Fruit fly (Drosophila melanogaster) whole organism, embryonic: ENCODE data around the gene CG13074.

Experiments
- Awh ChIP-seq: fragments of 200-800 bp; sonication (Bioruptor generic); IDR thresholded peaks from 2 replicates; pipeline ENCODE4, ENCODE4 v1.3.6; 2022; ENCODE audit warnings: missing biosample characterization, missing genetic modification characterization
- Bdp1 ChIP-seq: fragments of 200-800 bp; sonication (Bioruptor generic); optimal IDR thresholded peaks from 3 replicates; lab custom pipeline; 2016; ENCODE audit warnings: missing biosample characterization, missing genetic modification characterization
- CG10431 ChIP-seq: fragments of 200-800 bp; sonication (Bioruptor generic); optimal IDR thresholded peaks from 3 replicates; lab custom pipeline; 2018; ENCODE audit warnings: missing biosample characterization, mild to moderate bottlenecking, missing genetic modification characterization
- CG10565 ChIP-seq: fragments of 200-800 bp; sonication (Bioruptor generic); optimal IDR thresholded peaks from 3 replicates; lab custom pipeline; 2016; ENCODE audit warnings: missing biosample characterization, mild to moderate bottlenecking, missing genetic modification characterization
- CG11085 ChIP-seq: fragments of 200-800 bp; sonication (Bioruptor generic); IDR thresholded peaks from 2 replicates; pipeline ENCODE4 v1.3.6; 2022; ENCODE audit warnings: missing biosample characterization, missing genetic modification characterization
- CG11723 ChIP-seq: fragments of 200-800 bp; sonication (Bioruptor generic); optimal IDR thresholded peaks from 2 replicates; lab custom pipeline; 2017; ENCODE audit warnings: missing biosample characterization, mild to moderate bottlenecking, missing genetic modification characterization
- CG12299 ChIP-seq: fragments of 200-800 bp; sonication (Bioruptor generic); optimal IDR thresholded peaks from 2 replicates; lab custom pipeline; 2018; ENCODE audit warnings: missing biosample characterization, mild to moderate bottlenecking, missing genetic modification characterization
- CG14050 ChIP-seq: fragments of 200-800 bp; sonication (Bioruptor generic); IDR thresholded peaks from 3 replicates; pipeline ENCODE4 v1.3.6; 2022; ENCODE audit warnings: missing biosample characterization, missing genetic modification characterization
- CG15073 ChIP-seq: fragments of 200-800 bp; sonication (Bioruptor generic); optimal IDR thresholded peaks from 2 replicates; lab custom pipeline; 2016; ENCODE audit warnings: missing biosample characterization, missing genetic modification characterization
- CG16779 ChIP-seq: fragments of 200-800 bp; sonication (Bioruptor generic); IDR thresholded peaks from 2 replicates; pipeline ENCODE4 v1.3.6; 2022; ENCODE audit warnings: missing biosample characterization, missing genetic modification characterization
- CG16815 ChIP-seq: fragments of 200-800 bp; sonication (Bioruptor generic); optimal IDR thresholded peaks from 3 replicates; lab custom pipeline; 2017; ENCODE audit warnings: missing biosample characterization, mild to moderate bottlenecking, missing genetic modification characterization
- CG17328 ChIP-seq: fragments of 200-800 bp; sonication (Bioruptor generic); IDR thresholded peaks from 2 replicates; pipeline ENCODE4 v1.3.6; 2022; ENCODE audit warnings: missing biosample characterization, missing genetic modification characterization
- CG17361 ChIP-seq: fragments of 200-800 bp; sonication (Bioruptor generic); IDR thresholded peaks from 3 replicates; pipeline ENCODE4 v1.3.6; 2022; ENCODE audit warnings: missing biosample characterization, missing genetic modification characterization
- CG32772 ChIP-seq: fragments of 200-800 bp; sonication (Bioruptor generic); IDR thresholded peaks from 2 replicates; pipeline ENCODE4 v1.3.6; 2022; ENCODE audit warnings: missing biosample characterization, missing genetic modification characterization
- CG33213 ChIP-seq: fragments of 200-800 bp; sonication (Bioruptor generic); optimal IDR thresholded peaks from 3 replicates; lab custom pipeline; 2016; ENCODE audit warnings: missing biosample characterization, missing genetic modification characterization
- CG42726 ChIP-seq: fragments of 200-800 bp; sonication (Bioruptor generic); IDR thresholded peaks from 2 replicates; pipeline ENCODE4 v1.3.6; 2022; ENCODE audit warnings: missing biosample characterization, missing genetic modification characterization; ENCODE audit not compliant: partially characterized antibody
- CG4707 ChIP-seq: fragments of 200-800 bp; sonication (Bioruptor generic); optimal IDR thresholded peaks from 2 replicates; lab custom pipeline; 2018; ENCODE audit warnings: missing biosample characterization, mild to moderate bottlenecking, missing genetic modification characterization, moderate library complexity
- CG4730 ChIP-seq: fragments of 200-800 bp; sonication (Bioruptor generic); IDR thresholded peaks from 2 replicates; pipeline ENCODE4 v1.3.6; 2022; ENCODE audit warnings: missing biosample characterization, missing genetic modification characterization
- CG5180 ChIP-seq: fragments of 200-800 bp; sonication (Bioruptor generic); optimal IDR thresholded peaks from 3 replicates; lab custom pipeline; 2017; ENCODE audit warnings: missing biosample characterization, missing genetic modification characterization, mild to moderate bottlenecking, moderate library complexity, missing genetic modification reagents
- CG6254 ChIP-seq: fragments of 200-800 bp; sonication (Bioruptor generic); optimal IDR thresholded peaks from 3 replicates; lab custom pipeline; 2017; ENCODE audit warnings: mild to moderate bottlenecking, missing biosample characterization, missing genetic modification reagents, missing genetic modification characterization
- CG7745 ChIP-seq: fragments of 200-800 bp; sonication (Bioruptor generic); optimal IDR thresholded peaks from 2 replicates; lab custom pipeline; 2018; ENCODE audit warnings: missing biosample characterization, mild to moderate bottlenecking, missing genetic modification characterization, moderate library complexity
- CG7928 ChIP-seq: fragments of 200-800 bp; sonication (Bioruptor generic); optimal IDR thresholded peaks from 2 replicates; lab custom pipeline; 2017; ENCODE audit warnings: missing biosample characterization, mild to moderate bottlenecking, missing genetic modification characterization
- CG8089 ChIP-seq: fragments of 200-800 bp; sonication (Bioruptor generic); optimal IDR thresholded peaks from 3 replicates; lab custom pipeline; 2016; ENCODE audit warnings: missing biosample characterization, missing genetic modification characterization
- CHES-1-like ChIP-seq: fragments of 200-800 bp; sonication (Bioruptor generic); optimal IDR thresholded peaks from 2 replicates; lab custom pipeline; 2016; ENCODE audit warnings: missing biosample characterization, missing genetic modification characterization
- Camta ChIP-seq: fragments of 200-800 bp; sonication (Bioruptor generic); optimal IDR thresholded peaks from 2 replicates; lab custom pipeline; 2016; ENCODE audit warnings: missing biosample characterization, missing genetic modification characterization
- Fer2 ChIP-seq: fragments of 200-800 bp; sonication (Bioruptor generic); optimal IDR thresholded peaks from 2 replicates; lab custom pipeline; 2018; ENCODE audit warnings: missing biosample characterization, mild to moderate bottlenecking, missing genetic modification characterization, moderate library complexity
- Gsc ChIP-seq: fragments of 200-800 bp; sonication (Bioruptor generic); IDR thresholded peaks from 2 replicates; pipeline ENCODE4 v1.3.6; 2022; ENCODE audit warnings: missing biosample characterization, missing genetic modification characterization
- Hand ChIP-seq: fragments of 200-800 bp; sonication (Bioruptor generic); optimal IDR thresholded peaks from 2 replicates; lab custom pipeline; 2017; ENCODE audit warnings: mild to moderate bottlenecking, missing biosample characterization, missing genetic modification reagents, missing genetic modification characterization
- Hr39 ChIP-seq: fragments of >200 bp; optimal IDR thresholded peaks from 2 replicates; lab custom pipeline; 2017
- Jarid2 ChIP-seq: fragments of 200-800 bp; sonication (Bioruptor generic); optimal IDR thresholded peaks from 3 replicates; lab custom pipeline; 2017; ENCODE audit warnings: mild to moderate bottlenecking, missing biosample characterization, missing genetic modification reagents, missing genetic modification characterization
- Kr ChIP-seq: fragments of 200-800 bp; sonication (Bioruptor generic); optimal IDR thresholded peaks from 2 replicates; lab custom pipeline; 2017; ENCODE audit warnings: missing biosample characterization, mild to moderate bottlenecking, missing genetic modification characterization
- Lpt ChIP-seq: fragments of >200 bp; optimal IDR thresholded peaks from 2 replicates; lab custom pipeline; 2018; ENCODE audit warnings: missing biosample characterization, missing genetic modification characterization
- NC2α ChIP-seq: fragments of 200-800 bp; sonication (Bioruptor generic); optimal IDR thresholded peaks from 2 replicates; lab custom pipeline; 2016; ENCODE audit warnings: missing biosample characterization, missing genetic modification characterization
- NFAT ChIP-seq: fragments of 200-800 bp; sonication (Bioruptor generic); IDR thresholded peaks from 2 replicates; pipeline ENCODE4 v1.3.6; 2022; ENCODE audit warnings: missing biosample characterization, missing genetic modification characterization
- Pdp1 ChIP-seq, 2 experiments: fragments of 200-800 bp; sonication (Bioruptor generic); optimal IDR thresholded peaks; 3 replicates each; lab custom pipeline; 2016; ENCODE audit warnings: missing biosample characterization in 2 of 2, missing genetic modification characterization in 2 of 2, mild to moderate bottlenecking in 1 of 2, moderate library complexity in 1 of 2
- Side ChIP-seq: fragments of 200-800 bp; sonication (Bioruptor generic); optimal IDR thresholded peaks from 2 replicates; lab custom pipeline; 2016; ENCODE audit warnings: missing biosample characterization, missing genetic modification characterization
- Stat92E ChIP-seq, 3 experiments: fragments of >200 bp in 2 of 3; fragments of 200-800 bp in 1 of 3; sonication (Bioruptor generic) in 1 of 3; optimal IDR thresholded peaks; 2 replicates each; lab custom pipeline; 2017 to 2019; ENCODE audit warnings: missing biosample characterization in 3 of 3, missing genetic modification characterization in 3 of 3, mild to moderate bottlenecking in 1 of 3, moderate library complexity in 1 of 3
- ap ChIP-seq: fragments of 200-800 bp; sonication (Bioruptor generic); IDR thresholded peaks from 2 replicates; pipeline ENCODE4 v1.3.6; 2022; ENCODE audit warnings: missing biosample characterization, missing genetic modification characterization
- ato ChIP-seq: fragments of 200-800 bp; sonication (Bioruptor generic); IDR thresholded peaks from 2 replicates; pipeline ENCODE4 v1.3.6; 2022; ENCODE audit warnings: missing biosample characterization, missing genetic modification characterization; ENCODE audit not compliant: partially characterized antibody
- caup ChIP-seq: fragments of 200-800 bp; sonication (Bioruptor generic); optimal IDR thresholded peaks from 3 replicates; lab custom pipeline; 2017; ENCODE audit warnings: missing biosample characterization, mild to moderate bottlenecking, missing genetic modification characterization, moderate library complexity; ENCODE audit not compliant: severe bottlenecking
- maf-S ChIP-seq: fragments of 200-800 bp; sonication (Bioruptor generic); optimal IDR thresholded peaks from 2 replicates; lab custom pipeline; 2016; ENCODE audit warnings: missing biosample characterization, missing genetic modification characterization
- ranshi ChIP-seq: fragments of 200-800 bp; sonication (Bioruptor generic); IDR thresholded peaks from 2 replicates; pipeline ENCODE4 v1.3.6; 2022; ENCODE audit warnings: missing biosample characterization, missing genetic modification characterization
- repo ChIP-seq: fragments of 200-800 bp; sonication (Bioruptor generic); optimal IDR thresholded peaks from 2 replicates; lab custom pipeline; 2016; ENCODE audit warnings: missing biosample characterization, missing genetic modification characterization
- row ChIP-seq: fragments of 200-800 bp; sonication (Bioruptor generic); IDR thresholded peaks from 3 replicates; pipeline ENCODE4 v1.3.6; 2022; ENCODE audit warnings: missing biosample characterization, missing genetic modification characterization
- sens ChIP-seq: fragments of 200-800 bp; sonication (Bioruptor generic); peaks from one replicate; lab custom pipeline; 2016; ENCODE audit warnings: missing biosample characterization, missing genetic modification characterization
- sim ChIP-seq: fragments of 200-800 bp; sonication (Bioruptor generic); IDR thresholded peaks from 2 replicates; pipeline ENCODE4 v1.3.6; 2022; ENCODE audit warnings: missing biosample characterization, missing genetic modification characterization
- stwl ChIP-seq: fragments of 200-800 bp; sonication (Bioruptor generic); optimal IDR thresholded peaks from 3 replicates; lab custom pipeline; 2018; ENCODE audit warnings: missing biosample characterization, mild to moderate bottlenecking, missing genetic modification characterization, moderate library complexity
- tin ChIP-seq: fragments of 200-800 bp; sonication (Bioruptor generic); optimal IDR thresholded peaks from 3 replicates; lab custom pipeline; 2016; ENCODE audit warnings: missing biosample characterization, missing genetic modification characterization
- tll ChIP-seq, 2 experiments: fragments of 200-800 bp in 1 of 2; fragments of >200 bp in 1 of 2; sonication (Bioruptor generic) in 1 of 2; optimal IDR thresholded peaks; 2 replicates each; lab custom pipeline; 2017 to 2019; ENCODE audit warnings: missing biosample characterization in 2 of 2, missing genetic modification characterization in 2 of 2, mild to moderate bottlenecking in 1 of 2, moderate library complexity in 1 of 2
- trh ChIP-seq: fragments of 200-800 bp; sonication (Bioruptor generic); optimal IDR thresholded peaks from 2 replicates; lab custom pipeline; 2016; ENCODE audit warnings: missing biosample characterization, missing genetic modification characterization

Gene CG13074

DNA sequence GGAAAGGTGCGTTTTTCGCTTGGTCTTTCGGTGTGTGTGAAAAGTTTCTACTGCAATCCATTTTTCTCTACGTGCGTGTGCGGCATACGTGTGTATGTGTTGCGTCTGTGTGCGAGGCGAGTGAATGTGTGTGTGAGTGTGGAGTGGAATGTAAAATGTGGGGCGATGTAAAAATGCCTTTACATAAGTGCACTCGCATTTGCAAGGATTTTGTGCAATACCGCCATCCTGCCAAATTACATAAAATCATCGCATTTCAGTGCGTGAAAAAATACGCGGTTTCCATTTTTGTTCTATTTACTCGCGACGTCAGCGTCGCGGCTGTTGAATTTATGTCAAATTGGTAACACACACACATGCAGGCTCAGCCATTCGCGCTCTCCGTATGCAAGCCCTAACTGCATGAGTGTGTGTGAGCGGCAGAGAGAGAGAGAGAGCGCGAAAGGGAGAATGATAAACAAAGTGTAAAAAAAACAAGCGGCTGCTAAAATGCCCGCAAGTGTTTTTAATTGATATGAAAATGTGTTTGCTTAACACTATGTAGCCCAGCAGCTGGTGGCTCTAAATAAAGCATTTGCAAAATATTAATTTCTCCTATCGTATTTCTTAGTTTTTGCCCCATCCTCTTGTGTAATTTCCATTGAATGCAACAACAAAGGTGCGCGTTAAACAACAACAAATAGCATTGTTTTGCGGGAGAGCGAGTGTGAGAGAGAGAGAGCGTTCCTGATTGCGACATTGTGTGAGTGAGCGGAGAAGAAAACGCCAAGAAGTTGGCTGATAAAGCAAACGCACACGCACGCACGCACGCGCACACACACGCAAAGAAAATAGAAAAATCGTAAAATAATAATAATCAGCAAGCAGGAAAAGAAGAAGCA is 44.9 kb downstream of the CG13074 start (continued):
- TF ChIP-seq CG16815 = no peak
- no peak for TF ChIP-seq CG8089 (GFP tag; lab: Kevin White, UChicago)
- peak; percentile 17 for TF ChIP-seq Hand
- TF ChIP-seq CG6254 = no peak
- TF ChIP-seq maf-S (GFP tag; lab: Kevin White, UChicago) = no peak
- no peak for TF ChIP-seq trh (GFP tag; lab: Kevin White, UChicago)
- no peak for TF ChIP-seq caup (GFP tag; lab: Kevin White, UChicago)
- no peak for TF ChIP-seq CG7745 (tag; lab: Kevin White, UChicago)
- no peak for TF ChIP-seq ap (GFP tag; lab: Robert Waterston, UW)
- TF ChIP-seq Camta = no peak
- no peak for TF ChIP-seq CG11085
- TF ChIP-seq Hr39 (lab: Kevin White, UChicago) = peak; percentile 95
- no peak for TF ChIP-seq NC2α (GFP tag; lab: Kevin White, UChicago)
- no peak for TF ChIP-seq row (GFP tag; lab: Robert Waterston, UW)
- TF ChIP-seq Jarid2 (GFP tag; lab: Kevin White, UChicago) = no peak
- TF ChIP-seq Gsc (GFP tag; lab: Robert Waterston, UW) = no peak
- no peak for TF ChIP-seq CG33213
- no peak for TF ChIP-seq tin (GFP tag; lab: Kevin White, UChicago)
- no peak for TF ChIP-seq CG15073 (GFP tag; lab: Kevin White, UChicago)
- TF ChIP-seq Lpt (GFP tag; lab: Kevin White, UChicago) = no peak
- no peak for TF ChIP-seq CG17361
- no peak for TF ChIP-seq CG7928
- TF ChIP-seq ranshi (GFP tag; lab: Robert Waterston, UW) = no peak
- TF ChIP-seq tll (GFP tag; optimal IDR thresholded peaks at IDR 0.05; lab: Kevin White, UChicago) = peak in 1 of 2 experiments; percentile 83
- TF ChIP-seq Bdp1 (GFP tag; lab: Kevin White, UChicago) = no peak
- TF ChIP-seq Side (GFP tag; lab: Kevin White, UChicago) = no peak
- TF ChIP-seq NFAT (GFP tag; lab: Robert Waterston, UW) = no peak
- TF ChIP-seq Fer2 (tag; lab: Kevin White, UChicago) = no peak
- TF ChIP-seq CG10431 (GFP tag; lab: Kevin White, UChicago) = no peak
- peak; percentile 19 for TF ChIP-seq CG12299
- no peak for TF ChIP-seq CG11723 (GFP tag; lab: Kevin White, UChicago)
- peak in 1 of 3 experiments; percentile 91 for TF ChIP-seq Stat92E (GFP tag; optimal IDR thresholded peaks at IDR 0.05; lab: Kevin White, UChicago)
- no peak for TF ChIP-seq stwl (tag; lab: Kevin White, UChicago)
- TF ChIP-seq CG42726 (GFP tag; lab: Robert Waterston, UW) = no peak
- no peak for TF ChIP-seq CG4730
- TF ChIP-seq CG14050 (GFP tag; lab: Robert Waterston, UW) = no peak
- no peak for TF ChIP-seq ato
- peak in 1 of 2 experiments; percentile 78 for TF ChIP-seq Pdp1 (GFP tag; optimal IDR thresholded peaks at IDR 0.05; lab: Kevin White, UChicago)
- no peak for TF ChIP-seq repo
- no peak for TF ChIP-seq CG4707
- TF ChIP-seq CG10565 (GFP tag; lab: Kevin White, UChicago) = no peak
- TF ChIP-seq Kr (GFP tag; lab: Kevin White, UChicago) = no peak
- TF ChIP-seq CHES-1-like (GFP tag; lab: Kevin White, UChicago) = no peak
- no peak for TF ChIP-seq sim (GFP tag; lab: Robert Waterston, UW)
- TF ChIP-seq CG16779 = no peak
- no peak for TF ChIP-seq CG32772 (GFP tag; lab: Robert Waterston, UW)
- no peak for TF ChIP-seq CG17328 (GFP tag; lab: Robert Waterston, UW)
- TF ChIP-seq sens (GFP tag; lab: Kevin White, UChicago) = peak; percentile 80
- no peak for TF ChIP-seq Awh (GFP tag; lab: Robert Waterston, UW)
- no peak for TF ChIP-seq CG5180 (GFP tag; lab: Kevin White, UChicago)
